Worm (Caenorhabditis elegans): ENCODE results near the gene Y7A5A.8.
A peak's percentile ranks its signal among the peaks of the same experiment; 100 is the strongest.

Gene Y7A5A.8

DNA sequence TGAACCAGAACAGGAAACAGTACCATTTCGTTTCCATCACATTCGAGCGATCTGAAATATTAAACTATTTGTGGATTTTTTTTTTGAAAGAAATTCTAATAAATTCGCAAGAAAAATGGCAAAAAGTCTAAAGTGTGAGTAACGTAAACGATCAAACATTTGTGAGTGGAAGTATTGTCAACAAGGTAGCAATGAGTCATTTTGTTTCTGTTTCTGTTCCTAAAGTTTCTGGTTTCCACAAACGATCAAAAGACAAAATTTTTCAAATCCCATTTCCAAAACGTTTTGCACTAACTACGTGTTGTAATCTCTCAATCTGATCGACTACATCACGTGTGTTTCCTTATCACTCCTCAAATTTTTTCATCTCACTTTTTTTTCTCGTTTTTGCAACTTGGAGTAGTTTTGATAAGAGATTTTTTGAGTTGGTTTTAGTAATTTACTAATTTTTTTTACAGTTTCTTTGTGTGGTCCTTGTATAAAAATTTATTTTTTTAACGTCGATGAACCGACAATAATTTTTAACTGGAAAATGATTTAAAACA lies 25.3 kb downstream of the Y7A5A.8 start, which contains the start of gene F59F4.3:
Gene F59F4.3, minus strand, starts transcription at position 51 of the 545 bp plus-strand sequence.
- TF ChIP-seq mdl-1 (tag; optimal IDR thresholded peaks at IDR 0.05) (no peak), pha-4 (tag; optimal IDR thresholded peaks at IDR 0.05) (peak; percentile 29), nhr-28 (tag; optimal IDR thresholded peaks at IDR 0.05) (no peak), elt-2 (tag; optimal IDR thresholded peaks at IDR 0.05) (peak; percentile 61), daf-12 (tag; optimal IDR thresholded peaks at IDR 0.05) (no peak)

DNA sequence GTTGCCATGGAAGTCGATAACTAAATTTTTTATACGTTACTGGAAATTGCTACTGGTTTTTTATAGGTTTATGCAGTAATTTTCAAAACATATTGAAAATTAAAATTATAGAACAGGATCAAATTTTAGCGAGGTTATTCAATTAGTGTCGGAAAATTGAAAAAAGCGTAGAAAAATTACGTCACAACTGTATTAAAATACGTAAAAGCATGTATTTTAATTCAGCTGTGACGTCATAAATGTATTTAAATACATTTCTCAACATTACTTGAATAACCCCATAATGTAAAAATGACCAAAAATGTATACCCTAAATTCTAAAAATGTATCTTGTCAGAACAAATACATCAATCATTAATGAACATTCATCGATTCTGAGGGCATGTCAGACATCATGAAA lies 26.6 kb downstream of the Y7A5A.8 start:
- TF ChIP-seq skn-1 (tag; optimal IDR thresholded peaks at IDR 0.05) (no peak), ceh-28 (tag; optimal IDR thresholded peaks at IDR 0.05) (no peak), nhr-76 (tag; optimal IDR thresholded peaks at IDR 0.05) (no peak), R02D3.7 (tag; optimal IDR thresholded peaks at IDR 0.05) (no peak), elt-1 (tag; optimal IDR thresholded peaks at IDR 0.05) (no peak), egl-27 (tag; optimal IDR thresholded peaks at IDR 0.05) (no peak), tbx-2 (tag; optimal IDR thresholded peaks at IDR 0.05) (no peak), nhr-28 (tag; optimal IDR thresholded peaks at IDR 0.05) (no peak)

DNA sequence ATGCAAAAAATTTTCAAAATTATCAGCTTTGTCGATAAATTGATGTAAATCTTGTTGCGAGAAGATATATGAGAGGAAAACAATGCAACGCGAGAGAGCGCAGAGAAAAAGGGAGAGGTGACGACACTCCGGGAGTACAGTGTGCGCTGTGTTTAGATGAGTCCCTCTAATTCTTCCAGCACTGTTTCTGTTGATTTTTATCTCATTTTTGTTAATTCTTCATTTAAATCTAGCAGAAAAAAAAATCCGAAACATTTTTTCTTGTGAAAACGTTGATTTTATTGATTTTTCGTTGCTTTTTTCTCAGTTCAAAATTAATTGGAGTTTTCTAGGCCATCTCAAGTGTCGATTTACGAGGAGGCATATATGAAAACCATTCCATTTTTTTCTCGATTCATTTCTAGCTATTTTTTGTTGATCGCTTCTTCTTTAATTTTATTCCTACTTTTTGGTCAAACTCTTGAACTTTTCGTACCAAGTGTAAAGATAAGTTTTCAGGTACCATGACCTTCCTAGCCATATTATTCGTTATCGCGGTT lies 27.2 kb downstream of the Y7A5A.8 start, which contains the start of gene acl-1:
Gene acl-1, plus strand, starts transcription at position 489 of the 539 bp plus-strand sequence.
- TF ChIP-seq pqm-1 (tag; optimal IDR thresholded peaks at IDR 0.05) (no peak), unc-39 (tag; optimal IDR thresholded peaks at IDR 0.05) (no peak), tbx-2 (tag; optimal IDR thresholded peaks at IDR 0.05) (peak; percentile 43), ceh-82 (tag; optimal IDR thresholded peaks at IDR 0.05) (no peak), unc-62 (GFP tag; optimal IDR thresholded peaks at IDR 0.05) (no peak), zag-1 (tag; optimal IDR thresholded peaks at IDR 0.05) (peak; percentile 2), jun-1 (tag; optimal IDR thresholded peaks at IDR 0.05) (peak; percentile 4), snpc-4 (tag; optimal IDR thresholded peaks at IDR 0.05) (peak; percentile 62), fkh-2 (tag; optimal IDR thresholded peaks at IDR 0.05) (no peak), skn-1 (tag; optimal IDR thresholded peaks at IDR 0.05) (no peak), mdl-1 (tag; optimal IDR thresholded peaks at IDR 0.05) (peak; percentile 8), nhr-67 (tag; optimal IDR thresholded peaks at IDR 0.05) (no peak), nfya-1 (tag; optimal IDR thresholded peaks at IDR 0.05; ENCODE audit: insufficient read depth) (peak; percentile 57), nhr-28 (tag; optimal IDR thresholded peaks at IDR 0.05) (no peak), mml-1 (tag; optimal IDR thresholded peaks at IDR 0.05) (no peak), fkh-10 (GFP tag; optimal IDR thresholded peaks at IDR 0.05) (peak; percentile 79), daf-12 (tag; optimal IDR thresholded peaks at IDR 0.05) (no peak), R02D3.7 (tag; optimal IDR thresholded peaks at IDR 0.05) (peak; percentile 97), egl-5 (tag; optimal IDR thresholded peaks at IDR 0.05) (no peak), elt-1 (tag; optimal IDR thresholded peaks at IDR 0.05) (no peak), nhr-237 (tag; optimal IDR thresholded peaks at IDR 0.05) (no peak), ztf-11 (tag; optimal IDR thresholded peaks at IDR 0.05) (no peak), fos-1 (tag; optimal IDR thresholded peaks at IDR 0.05) (peak; percentile 9), aly-2 (tag; optimal IDR thresholded peaks at IDR 0.05) (no peak), elt-3 (tag; optimal IDR thresholded peaks at IDR 0.05) (no peak), ceh-9 (tag; optimal IDR thresholded peaks at IDR 0.05) (no peak), egl-27 (tag; optimal IDR thresholded peaks at IDR 0.05) (no peak), nhr-12 (tag; optimal IDR thresholded peaks at IDR 0.05) (no peak), lsy-12 (tag; optimal IDR thresholded peaks at IDR 0.05) (peak; percentile 96), lin-15B (tag; optimal IDR thresholded peaks at IDR 0.05) (peak; percentile 82), nhr-43 (tag; optimal IDR thresholded peaks at IDR 0.05; ENCODE audit: poor library complexity, severe bottlenecking) (peak; percentile 93), pha-4 (tag; optimal IDR thresholded peaks at IDR 0.05) (peak; percentile 80), ceh-16 (tag; optimal IDR thresholded peaks at IDR 0.05) (no peak), ceh-28 (tag; optimal IDR thresholded peaks at IDR 0.05) (peak; percentile 48), ZK546.5 (tag; optimal IDR thresholded peaks at IDR 0.05) (no peak), sea-2 (GFP tag; optimal IDR thresholded peaks at IDR 0.05) (no peak), hmg-11 (tag; optimal IDR thresholded peaks at IDR 0.05) (peak; percentile 97), nhr-76 (tag; optimal IDR thresholded peaks at IDR 0.05) (no peak), elt-2 (tag; optimal IDR thresholded peaks at IDR 0.05) (peak; percentile 34), ama-1 (optimal IDR thresholded peaks at IDR 0.05) (no peak), nhr-23 (tag; optimal IDR thresholded peaks at IDR 0.05) (peak; percentile 47), nhr-77 (tag; optimal IDR thresholded peaks at IDR 0.05) (no peak), eor-1 (tag; optimal IDR thresholded peaks at IDR 0.05) (no peak), lin-39 (tag; optimal IDR thresholded peaks at IDR 0.05) (peak; percentile 25), ztf-4 (tag; optimal IDR thresholded peaks at IDR 0.05) (no peak), nhr-25 (tag; optimal IDR thresholded peaks at IDR 0.05) (peak; percentile 22), nhr-11 (tag; optimal IDR thresholded peaks at IDR 0.05) (no peak)

Measured in whole organism, L3 larva.